Worm (Caenorhabditis elegans): ENCODE results near the gene fbxa-95.
A peak's percentile ranks its signal among the peaks of the same experiment; 100 is the strongest.

The fbxa-95 gene

DNA sequence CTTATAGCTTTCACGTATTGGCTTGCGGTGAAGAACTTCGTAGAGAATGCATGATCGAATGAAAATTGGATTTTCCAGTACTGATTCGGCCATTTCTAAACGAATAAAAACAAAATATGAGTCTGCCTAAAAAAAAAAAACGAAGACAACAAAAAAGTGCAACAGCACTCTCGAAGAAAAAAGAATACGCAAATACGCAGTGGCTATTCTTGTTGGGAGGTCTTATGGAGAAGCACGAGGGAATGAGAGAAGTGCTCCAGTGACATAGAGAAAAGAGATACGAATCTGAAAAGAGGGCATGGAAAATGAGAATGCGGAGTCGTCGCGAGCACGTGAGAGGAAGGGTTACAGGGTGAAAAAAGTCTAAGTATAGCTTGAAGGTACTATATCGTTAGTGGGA is 31.0 kb downstream of the fbxa-95 start, which contains the start of gene fbxa-152:
Gene fbxa-152, minus strand, starts transcription at position 101 of the 400 bp plus-strand sequence.
- TF ChIP-seq med-1 (GFP tag; optimal IDR thresholded peaks at IDR 0.05; ENCODE audit: insufficient read depth) (no peak), ref-1 (GFP tag; conservative IDR thresholded peaks at IDR 0.05) (no peak)

DNA sequence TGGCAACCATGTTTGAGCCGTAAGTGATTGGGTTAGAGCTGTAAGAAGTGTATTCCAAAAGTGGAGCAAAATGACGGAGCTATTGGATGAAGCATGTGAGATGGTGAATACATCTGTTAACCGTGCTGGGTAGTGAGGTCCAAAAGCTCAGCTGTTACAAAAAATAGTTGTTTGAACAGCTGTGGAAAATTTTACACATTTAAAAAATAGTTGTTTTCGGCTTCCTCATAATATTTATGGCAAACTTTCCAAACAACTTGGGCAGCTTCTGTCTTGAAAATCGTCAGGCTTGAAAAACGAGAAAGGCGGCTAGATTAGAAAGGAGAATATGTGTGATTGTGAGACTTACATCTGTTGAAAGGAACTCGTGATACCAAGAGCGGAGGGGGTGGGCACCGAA is 33.8 kb downstream of the fbxa-95 start, which contains the start of gene fbxa-154:
Gene fbxa-154, minus strand, starts transcription at position 101 of the 400 bp plus-strand sequence.
- TF ChIP-seq cog-1 (tag; optimal IDR thresholded peaks at IDR 0.05) (no peak), ref-1 (GFP tag; conservative IDR thresholded peaks at IDR 0.05) (no peak), ztf-29 (GFP tag; IDR thresholded peaks at IDR 0.05) (no peak), T22C8.4 (GFP tag; IDR thresholded peaks at IDR 0.05) (no peak), tab-1 (GFP tag; IDR thresholded peaks at IDR 0.05) (no peak), klf-2 (GFP tag; conservative IDR thresholded peaks at IDR 0.05) (no peak), ztf-23 (GFP tag; IDR thresholded peaks at IDR 0.05) (no peak), med-1 (GFP tag; optimal IDR thresholded peaks at IDR 0.05; ENCODE audit: insufficient read depth) (no peak), flt-1 (GFP tag; IDR thresholded peaks at IDR 0.05) (no peak)

ce11 chrV:15610350-15610940 is 39.2 kb downstream of the fbxa-95 start, which contains the start of the genes fbxa-153 and str-12:
fbxa-153 (minus strand) TSS chrV:15610384.
str-12 (plus strand) TSS chrV:15610890.
- TF ChIP-seq klf-2 (GFP tag; conservative IDR thresholded peaks at IDR 0.05) (no peak), tab-1 (GFP tag; IDR thresholded peaks at IDR 0.05) (no peak), cog-1 (tag; optimal IDR thresholded peaks at IDR 0.05) (peak; percentile 22), flt-1 (GFP tag; IDR thresholded peaks at IDR 0.05) (peak; percentile 45)

DNA sequence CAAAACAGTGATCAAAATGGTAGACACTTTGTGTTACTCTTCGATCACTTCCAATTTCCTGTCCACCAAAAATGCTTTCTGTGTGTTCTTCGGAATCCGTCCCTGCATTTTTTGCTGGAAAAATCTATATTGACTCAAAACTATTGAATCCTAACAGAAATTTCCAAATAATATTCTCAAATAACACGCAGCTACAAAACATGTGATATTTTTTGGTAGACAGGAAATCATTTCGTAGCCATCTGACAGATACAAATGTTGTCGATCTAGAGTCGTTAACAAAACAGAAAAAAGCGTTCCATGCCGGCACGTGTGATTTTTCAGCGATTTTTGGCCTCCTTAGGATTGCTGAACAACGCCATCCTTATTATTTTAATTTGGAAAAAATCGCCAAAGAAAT is 41.6 kb downstream of the fbxa-95 start, which contains the start of gene str-263:
Gene str-263, plus strand, starts transcription at position 301 of the 400 bp plus-strand sequence.
- TF ChIP-seq ztf-23 (GFP tag; IDR thresholded peaks at IDR 0.05), result no peak
- no peak for TF ChIP-seq cog-1 (tag; optimal IDR thresholded peaks at IDR 0.05)
- no peak for TF ChIP-seq flt-1 (GFP tag; IDR thresholded peaks at IDR 0.05)
- TF ChIP-seq T22C8.4 (GFP tag; IDR thresholded peaks at IDR 0.05), result no peak
- TF ChIP-seq med-1 (GFP tag; optimal IDR thresholded peaks at IDR 0.05; ENCODE audit: insufficient read depth), result no peak

DNA sequence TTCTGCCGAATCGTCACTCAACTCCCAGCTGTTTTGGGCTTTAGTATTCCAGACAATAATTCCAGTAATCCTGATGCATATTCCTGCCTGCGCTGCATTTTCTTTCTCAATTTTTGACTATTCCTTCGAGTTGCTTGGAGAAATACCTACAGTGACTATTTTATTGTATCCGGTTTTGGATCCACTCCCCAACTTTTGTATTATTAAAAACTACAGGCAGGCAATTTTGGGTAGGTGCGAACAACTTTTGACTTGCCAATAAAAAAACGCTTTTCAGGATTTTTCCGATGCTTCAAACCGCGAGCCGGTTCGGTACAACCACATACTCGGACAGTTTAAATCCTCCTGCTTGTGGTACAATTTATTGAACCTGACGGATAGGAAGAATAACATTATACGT is 43.3 kb downstream of the fbxa-95 start:
- TF ChIP-seq T22C8.4 (GFP tag; IDR thresholded peaks at IDR 0.05), result no peak
- TF ChIP-seq med-1 (GFP tag; optimal IDR thresholded peaks at IDR 0.05; ENCODE audit: insufficient read depth), result no peak
- no peak for TF ChIP-seq cog-1 (tag; optimal IDR thresholded peaks at IDR 0.05)
- no peak for TF ChIP-seq ztf-29 (GFP tag; IDR thresholded peaks at IDR 0.05)
- TF ChIP-seq klf-2 (GFP tag; conservative IDR thresholded peaks at IDR 0.05), result no peak
- TF ChIP-seq ref-1 (GFP tag; conservative IDR thresholded peaks at IDR 0.05), result no peak

ce11 chrV:15621518-15621917 is 50.2 kb downstream of the fbxa-95 start, which contains the start of gene C55A1.1:
C55A1.1 (plus strand) TSS chrV:15621818.
- TF ChIP-seq T22C8.4 (GFP tag; IDR thresholded peaks at IDR 0.05) (no peak), med-1 (GFP tag; optimal IDR thresholded peaks at IDR 0.05; ENCODE audit: insufficient read depth) (no peak), flt-1 (GFP tag; IDR thresholded peaks at IDR 0.05) (no peak), cog-1 (tag; optimal IDR thresholded peaks at IDR 0.05) (no peak), ref-1 (GFP tag; conservative IDR thresholded peaks at IDR 0.05) (no peak), tab-1 (GFP tag; IDR thresholded peaks at IDR 0.05) (no peak), ztf-29 (GFP tag; IDR thresholded peaks at IDR 0.05) (no peak), ztf-23 (GFP tag; IDR thresholded peaks at IDR 0.05) (no peak), klf-2 (GFP tag; conservative IDR thresholded peaks at IDR 0.05) (no peak)

Data from whole organism, midembryonic.